Worm (Caenorhabditis elegans) whole organism, L1 larva: Measurements from ENCODE around the gene glb-22.

Source experiments
- C16A3.4 ChIP-seq: fragments of 150-350 bp; optimal IDR thresholded peaks from 2 replicates; lab custom pipeline; 2014; ENCODE audit warnings: missing biosample characterization, missing genetic modification characterization
- F16B12.6 ChIP-seq: fragments of 150-350 bp; optimal IDR thresholded peaks from 2 replicates; lab custom pipeline; 2014; ENCODE audit warnings: missing biosample characterization, missing genetic modification characterization
- aha-1 ChIP-seq: fragments of 150-350 bp; optimal IDR thresholded peaks from 2 replicates; lab custom pipeline; 2014; ENCODE audit warnings: missing biosample characterization, missing genetic modification characterization
- alr-1 ChIP-seq: fragments of 200-800 bp; sonication (Bioruptor generic); optimal IDR thresholded peaks from 2 replicates; lab custom pipeline; 2018; ENCODE audit warnings: borderline replicate concordance, mild to moderate bottlenecking, missing genetic modification characterization, missing compliant biosample characterization
- ama-1 ChIP-seq: fragments of 150-350 bp; optimal IDR thresholded peaks from 2 replicates; lab custom pipeline; 2014
- blmp-1 ChIP-seq: fragments of 150-350 bp; optimal IDR thresholded peaks from 2 replicates; lab custom pipeline; 2014; ENCODE audit warnings: missing biosample characterization, missing genetic modification characterization
- ceh-88 ChIP-seq: fragments of 200-800 bp; sonication (Bioruptor generic); IDR thresholded peaks from 2 replicates; pipeline ENCODE4 v1.3.6; 2022; ENCODE audit warnings: missing genetic modification characterization, missing compliant biosample characterization
- ces-1 ChIP-seq: fragments of 150-350 bp; optimal IDR thresholded peaks from 2 replicates; lab custom pipeline; 2014; ENCODE audit warnings: missing biosample characterization, missing genetic modification reagents, missing genetic modification characterization
- dpl-1 ChIP-seq, 3 experiments: fragments of 150-350 bp in 2 of 3; sonication (generic microtip) in 1 of 3; optimal IDR thresholded peaks; 2 replicates each; lab custom pipeline; 2014 to 2017; ENCODE audit warnings: missing biosample characterization in 3 of 3, missing genetic modification characterization in 3 of 3, missing genetic modification reagents in 3 of 3
- dsc-1 ChIP-seq: sonication (generic microtip); optimal IDR thresholded peaks from 2 replicates; lab custom pipeline; 2016; ENCODE audit warnings: mild to moderate bottlenecking, missing genetic modification characterization, missing compliant biosample characterization
- efl-1 ChIP-seq, 4 experiments: fragments of 150-350 bp; optimal IDR thresholded peaks in 3 of 4; peaks in 1 of 4; 1 replicate in 1 of 4; 2 replicates in 3 of 4; lab custom pipeline; 2014; ENCODE audit warnings: missing biosample characterization in 2 of 4, missing genetic modification characterization in 2 of 4, missing genetic modification reagents in 2 of 4
- egl-13 ChIP-seq: sonication (generic microtip); optimal IDR thresholded peaks from 2 replicates; lab custom pipeline; 2016; ENCODE audit warnings: missing genotype, missing genetic modification reagents, missing genetic modification characterization, missing compliant biosample characterization
- egl-27 ChIP-seq, 2 experiments: fragments of 150-350 bp in 1 of 2; sonication (generic microtip); optimal IDR thresholded peaks; 3 replicates each; lab custom pipeline; 2017 to 2018; ENCODE audit warnings: missing biosample characterization in 2 of 2, missing genetic modification characterization in 2 of 2, missing genetic modification reagents in 2 of 2
- elt-3 ChIP-seq, 6 experiments: fragments of 150-350 bp in 1 of 6; sonication (generic microtip); optimal IDR thresholded peaks; 2 replicates each; lab custom pipeline; 2017 to 2018; ENCODE audit warnings: missing biosample characterization in 6 of 6, missing genetic modification characterization in 6 of 6, inconsistent platforms in 1 of 6
- ets-5 ChIP-seq: fragments of 200-800 bp; sonication (Bioruptor generic); IDR thresholded peaks from 2 replicates; pipeline ENCODE4 v1.3.6; 2022; ENCODE audit warnings: missing genetic modification characterization, missing compliant biosample characterization
- fkh-10 ChIP-seq: sonication (generic microtip); optimal IDR thresholded peaks from 2 replicates; lab custom pipeline; 2017; ENCODE audit warnings: missing biosample characterization, missing genetic modification reagents, missing genetic modification characterization
- fos-1 ChIP-seq: fragments of 150-350 bp; optimal IDR thresholded peaks from 2 replicates; lab custom pipeline; 2014; ENCODE audit warnings: missing biosample characterization, missing genetic modification characterization
- hlh-4 ChIP-seq: sonication (generic microtip); optimal IDR thresholded peaks from 2 replicates; lab custom pipeline; 2016; ENCODE audit warnings: mild to moderate bottlenecking, missing genetic modification characterization, missing compliant biosample characterization
- isw-1 ChIP-seq: fragments of 200-800 bp; sonication (Bioruptor generic); IDR thresholded peaks from 2 replicates; pipeline ENCODE4 v1.3.6; 2022; ENCODE audit warnings: missing genetic modification characterization, missing compliant biosample characterization
- jun-1 ChIP-seq: fragments of 150-350 bp; optimal IDR thresholded peaks from 2 replicates; lab custom pipeline; 2014; ENCODE audit warnings: missing biosample characterization, missing genetic modification reagents, missing genetic modification characterization
- lin-14 ChIP-seq: fragments of 200-800 bp; sonication (Bioruptor generic); optimal IDR thresholded peaks from 2 replicates; lab custom pipeline; 2018; ENCODE audit warnings: mild to moderate bottlenecking, missing genetic modification characterization, moderate library complexity, missing compliant biosample characterization
- lin-15B ChIP-seq: fragments of 150-350 bp; sonication (generic microtip); optimal IDR thresholded peaks from 3 replicates; lab custom pipeline; 2014; ENCODE audit warnings: missing biosample characterization, missing genetic modification characterization
- lin-35 ChIP-seq, 2 experiments: fragments of 150-350 bp; optimal IDR thresholded peaks; 2 replicates each; lab custom pipeline; 2014; ENCODE audit warnings: missing biosample characterization in 2 of 2, missing genetic modification characterization in 2 of 2, missing genetic modification reagents in 2 of 2
- lir-3 ChIP-seq: sonication (generic microtip); optimal IDR thresholded peaks from 2 replicates; lab custom pipeline; 2016; ENCODE audit warnings: mild to moderate bottlenecking, missing genetic modification characterization, moderate library complexity, missing compliant biosample characterization; ENCODE audit not compliant: poor library complexity
- mab-9 ChIP-seq: fragments of 200-800 bp; sonication (Bioruptor generic); IDR thresholded peaks from 2 replicates; pipeline ENCODE4 v1.3.6; 2022; ENCODE audit warnings: missing genetic modification reagents, missing genetic modification characterization, missing compliant biosample characterization
- mef-2 ChIP-seq: fragments of 150-350 bp; optimal IDR thresholded peaks from 2 replicates; lab custom pipeline; 2014; ENCODE audit warnings: missing biosample characterization, missing genetic modification characterization
- mep-1 ChIP-seq: fragments of 150-350 bp; optimal IDR thresholded peaks from 2 replicates; lab custom pipeline; 2014; ENCODE audit warnings: missing biosample characterization, missing genetic modification characterization
- nhr-11 ChIP-seq: fragments of 150-350 bp; optimal IDR thresholded peaks from 2 replicates; lab custom pipeline; 2014; ENCODE audit warnings: missing biosample characterization, missing genetic modification characterization
- nhr-19 ChIP-seq: fragments of 200-800 bp; sonication (Bioruptor generic); conservative IDR thresholded peaks from 2 replicates; pipeline ENCODE4 v1.3.6; 2022; ENCODE audit warnings: missing genetic modification characterization, missing compliant biosample characterization
- nhr-20 ChIP-seq: sonication (generic microtip); optimal IDR thresholded peaks from 2 replicates; lab custom pipeline; 2016; ENCODE audit warnings: mild to moderate bottlenecking, missing genetic modification characterization, missing compliant biosample characterization
- nhr-237 ChIP-seq: fragments of 150-350 bp; optimal IDR thresholded peaks from 2 replicates; lab custom pipeline; 2014; ENCODE audit warnings: missing biosample characterization, missing genetic modification characterization
- nhr-28 ChIP-seq: fragments of 150-350 bp; optimal IDR thresholded peaks from 2 replicates; lab custom pipeline; 2014; ENCODE audit warnings: missing biosample characterization, missing genetic modification characterization
- nhr-71 ChIP-seq: sonication (generic microtip); optimal IDR thresholded peaks from 2 replicates; lab custom pipeline; 2016; ENCODE audit warnings: mild to moderate bottlenecking, missing genetic modification characterization, moderate library complexity, missing compliant biosample characterization
- nhr-76 ChIP-seq: sonication (generic microtip); optimal IDR thresholded peaks from 2 replicates; lab custom pipeline; 2017; ENCODE audit warnings: missing biosample characterization, missing genetic modification characterization
- nhr-77 ChIP-seq: fragments of 150-350 bp; optimal IDR thresholded peaks from 2 replicates; lab custom pipeline; 2014; ENCODE audit warnings: missing biosample characterization, missing genetic modification characterization
- nhr-90 ChIP-seq: sonication (generic microtip); optimal IDR thresholded peaks from 2 replicates; lab custom pipeline; 2016; ENCODE audit warnings: mild to moderate bottlenecking, missing genetic modification characterization, missing compliant biosample characterization; ENCODE audit not compliant: poor library complexity
- pax-3 ChIP-seq: fragments of 200-800 bp; sonication (Bioruptor generic); optimal IDR thresholded peaks from 2 replicates; lab custom pipeline; 2018; ENCODE audit warnings: mild to moderate bottlenecking, missing genetic modification characterization, moderate library complexity, missing compliant biosample characterization
- snpc-4 ChIP-seq: fragments of 150-350 bp; optimal IDR thresholded peaks from 2 replicates; lab custom pipeline; 2014; ENCODE audit warnings: missing biosample characterization, missing genetic modification characterization
- snu-23 ChIP-seq: sonication (generic microtip); optimal IDR thresholded peaks from 2 replicates; lab custom pipeline; 2016; ENCODE audit warnings: missing genetic modification characterization, missing compliant biosample characterization
- sox-4 ChIP-seq: sonication (generic microtip); optimal IDR thresholded peaks from 2 replicates; lab custom pipeline; 2016; ENCODE audit warnings: missing genetic modification characterization, missing compliant biosample characterization
- sptf-1 ChIP-seq: fragments of 150-350 bp; optimal IDR thresholded peaks from 2 replicates; lab custom pipeline; 2014; ENCODE audit warnings: missing biosample characterization, missing genetic modification characterization
- sup-37 ChIP-seq: fragments of 200-800 bp; sonication (Bioruptor generic); optimal IDR thresholded peaks from 2 replicates; lab custom pipeline; 2018; ENCODE audit warnings: mild to moderate bottlenecking, missing genetic modification characterization, missing compliant biosample characterization
- tbx-2 ChIP-seq: sonication (generic microtip); optimal IDR thresholded peaks from 2 replicates; lab custom pipeline; 2016; ENCODE audit warnings: missing genetic modification characterization, missing compliant biosample characterization
- unc-130 ChIP-seq: fragments of 150-350 bp; optimal IDR thresholded peaks from 2 replicates; lab custom pipeline; 2017; ENCODE audit warnings: missing biosample characterization, missing genetic modification characterization, inconsistent platforms
- unc-62 ChIP-seq: fragments of 150-350 bp; optimal IDR thresholded peaks from 2 replicates; lab custom pipeline; 2014; ENCODE audit warnings: missing biosample characterization, missing genetic modification reagents, missing genetic modification characterization
- unc-98 ChIP-seq: fragments of 200-800 bp; sonication (Bioruptor generic); IDR thresholded peaks from 2 replicates; pipeline ENCODE4 v1.3.6; 2022; ENCODE audit warnings: missing genetic modification characterization, missing compliant biosample characterization
- vab-15 ChIP-seq: sonication (generic microtip); optimal IDR thresholded peaks from 2 replicates; lab custom pipeline; 2017; ENCODE audit warnings: missing genotype, mild to moderate bottlenecking, missing genetic modification characterization, missing compliant biosample characterization
- xbp-1 ChIP-seq: sonication (generic microtip); optimal IDR thresholded peaks from 2 replicates; lab custom pipeline; 2016; ENCODE audit warnings: missing genetic modification characterization, missing compliant biosample characterization
- zip-4 ChIP-seq: fragments of 200-800 bp; sonication (Bioruptor generic); optimal IDR thresholded peaks from 2 replicates; lab custom pipeline; 2018; ENCODE audit warnings: mild to moderate bottlenecking, missing genetic modification characterization, moderate library complexity, missing compliant biosample characterization
- ztf-11 ChIP-seq, 2 experiments: sonication (generic microtip); optimal IDR thresholded peaks; 2 replicates each; lab custom pipeline; 2016 to 2017; ENCODE audit warnings: missing genetic modification characterization in 2 of 2, missing biosample characterization in 1 of 2, missing compliant biosample characterization in 1 of 2
- ztf-4 ChIP-seq: fragments of 150-350 bp; optimal IDR thresholded peaks from 2 replicates; lab custom pipeline; 2014; ENCODE audit warnings: missing biosample characterization, missing genetic modification characterization

Gene glb-22

ce11 chrV:14610781-14611180, 10.7 kb downstream of the glb-22 start:
- TF ChIP-seq unc-130 (tag; lab: Kevin White, UChicago) (no peak), efl-1 (optimal IDR thresholded peaks at IDR 0.05; lab: Kevin White, UChicago) (no peak), efl-1 (GFP tag; optimal IDR thresholded peaks at IDR 0.05 in 1 of 2; lab: Kevin White, UChicago) (peak in 1 of 2 experiments; percentile 63)

ce11 chrV:14612168-14612567, 12.1 kb downstream of the glb-22 start, which contains the start of the genes R11H6.5 and ccnk-1:
Gene R11H6.5 (minus strand): TSS chrV:14612222.
Gene ccnk-1 (plus strand): TSS chrV:14612548.
- TF ChIP-seq mab-9 (GFP tag; lab: Robert Waterston, UW) (no peak), sox-4 (tag; lab: Kevin White, UChicago) (no peak), isw-1 (GFP tag; lab: Robert Waterston, UW) (no peak), ztf-4 (no peak), jun-1 (tag; lab: Kevin White, UChicago) (no peak), sptf-1 (tag; lab: Kevin White, UChicago) (no peak), egl-27 (tag; optimal IDR thresholded peaks at IDR 0.05; lab: Kevin White, UChicago) (no peak), snu-23 (GFP tag; lab: Kevin White, UChicago) (peak; percentile 65), ceh-88 (no peak), hlh-4 (tag; lab: Kevin White, UChicago) (no peak), unc-62 (GFP tag; lab: Kevin White, UChicago) (no peak), ces-1 (no peak), nhr-19 (GFP tag; lab: Robert Waterston, UW) (no peak), lin-35 (GFP tag; optimal IDR thresholded peaks at IDR 0.05; lab: Kevin White, UChicago) (peak; percentile 53 to 75), elt-3 (tag; optimal IDR thresholded peaks at IDR 0.05; lab: Kevin White, UChicago) (peak in 2 of 6 experiments; percentile 2 to 28), unc-130 (tag; lab: Kevin White, UChicago) (peak; percentile 66), nhr-77 (tag; lab: Kevin White, UChicago) (no peak), nhr-76 (tag; lab: Kevin White, UChicago) (no peak), nhr-90 (tag; lab: Kevin White, UChicago) (no peak), nhr-11 (tag; lab: Kevin White, UChicago) (no peak), vab-15 (tag; lab: Kevin White, UChicago) (no peak), mep-1 (tag; lab: Kevin White, UChicago) (peak; percentile 67), lin-14 (peak; percentile 56), egl-13 (tag; lab: Kevin White, UChicago) (no peak), blmp-1 (tag; lab: Kevin White, UChicago) (peak; percentile 60), ama-1 (lab: Kevin White, UChicago) (no peak), ztf-11 (tag; optimal IDR thresholded peaks at IDR 0.05; lab: Kevin White, UChicago) (no peak), unc-98 (GFP tag; lab: Robert Waterston, UW) (no peak), nhr-71 (tag; lab: Kevin White, UChicago) (no peak), F16B12.6 (peak; percentile 85), snpc-4 (tag; lab: Kevin White, UChicago) (no peak), nhr-237 (tag; lab: Kevin White, UChicago) (no peak), lir-3 (no peak), mef-2 (tag; lab: Kevin White, UChicago) (no peak), aha-1 (tag; lab: Kevin White, UChicago) (no peak), xbp-1 (peak; percentile 20), pax-3 (tag; lab: Kevin White, UChicago) (no peak), alr-1 (tag; lab: Kevin White, UChicago) (no peak), ets-5 (GFP tag; lab: Robert Waterston, UW) (no peak), dsc-1 (tag; lab: Kevin White, UChicago) (no peak), nhr-20 (tag; lab: Kevin White, UChicago) (peak; percentile 44), lin-15B (tag; lab: Kevin White, UChicago) (peak; percentile 7), C16A3.4 (tag; lab: Kevin White, UChicago) (peak; percentile 67), zip-4 (GFP tag; lab: Kevin White, UChicago) (no peak), fos-1 (tag; lab: Kevin White, UChicago) (peak; percentile 12), sup-37 (no peak), dpl-1 (GFP tag; optimal IDR thresholded peaks at IDR 0.05; lab: Kevin White, UChicago) (peak; percentile 38 to 73 (median 51)), nhr-28 (tag; lab: Kevin White, UChicago) (no peak), tbx-2 (tag; lab: Kevin White, UChicago) (peak; percentile 31), efl-1 (optimal IDR thresholded peaks at IDR 0.05; lab: Kevin White, UChicago) (peak; percentile 60 to 61), efl-1 (GFP tag; optimal IDR thresholded peaks at IDR 0.05 in 1 of 2; lab: Kevin White, UChicago) (peak; percentile 67 to 95), fkh-10 (no peak)
